Worm (Caenorhabditis elegans) whole organism, mixed stage, embryonic: ENCODE results near the gene lig-4.

ENCODE experiments used
- M03D4.4 ChIP-seq: sonication (generic microtip); optimal IDR thresholded peaks from 2 replicates; lab custom pipeline; 2017; ENCODE audit warnings: mild to moderate bottlenecking, missing genetic modification characterization, missing compliant biosample characterization
- blmp-1 ChIP-seq: fragments of 150-350 bp; optimal IDR thresholded peaks from 2 replicates; lab custom pipeline; 2014; ENCODE audit warnings: missing biosample characterization, missing genetic modification characterization
- ceh-39 ChIP-seq: fragments of 150-350 bp; optimal IDR thresholded peaks from 2 replicates; lab custom pipeline; 2014; ENCODE audit warnings: missing biosample characterization, missing genetic modification characterization
- ceh-43 ChIP-seq: fragments of 200-800 bp; sonication (Bioruptor generic); optimal IDR thresholded peaks from 2 replicates; lab custom pipeline; 2018; ENCODE audit warnings: mild to moderate bottlenecking, missing genetic modification characterization, moderate library complexity, missing compliant biosample characterization
- ceh-83 ChIP-seq: fragments of 200-800 bp; sonication (Bioruptor generic); optimal IDR thresholded peaks from 2 replicates; lab custom pipeline; 2018; ENCODE audit warnings: mild to moderate bottlenecking, missing genetic modification characterization, missing compliant biosample characterization
- ces-1 ChIP-seq: fragments of 150-350 bp; optimal IDR thresholded peaks from 2 replicates; lab custom pipeline; 2014; ENCODE audit warnings: missing biosample characterization, missing genetic modification reagents, missing genetic modification characterization
- cnd-1 ChIP-seq: fragments of 200-800 bp; sonication (Bioruptor generic); optimal IDR thresholded peaks from 2 replicates; lab custom pipeline; 2018; ENCODE audit warnings: mild to moderate bottlenecking, missing genetic modification characterization, missing compliant biosample characterization
- drap-1 ChIP-seq: fragments of 200-800 bp; sonication (Bioruptor generic); optimal IDR thresholded peaks from 3 replicates; lab custom pipeline; 2018; ENCODE audit warnings: mild to moderate bottlenecking, missing genetic modification characterization, missing compliant biosample characterization
- elt-3 ChIP-seq: fragments of 150-350 bp; optimal IDR thresholded peaks from 2 replicates; lab custom pipeline; 2014; ENCODE audit warnings: missing biosample characterization, missing genetic modification characterization
- flh-1 ChIP-seq: fragments of 200-800 bp; sonication (Bioruptor generic); optimal IDR thresholded peaks from 2 replicates; lab custom pipeline; 2018; ENCODE audit warnings: mild to moderate bottlenecking, missing genetic modification characterization, moderate library complexity, missing compliant biosample characterization
- ham-2 ChIP-seq: fragments of 200-800 bp; sonication (Bioruptor generic); optimal IDR thresholded peaks from 2 replicates; lab custom pipeline; 2018; ENCODE audit warnings: mild to moderate bottlenecking, missing genetic modification characterization, missing compliant biosample characterization
- hlh-1 ChIP-seq: fragments of 150-350 bp; optimal IDR thresholded peaks from 2 replicates; lab custom pipeline; 2014; ENCODE audit warnings: missing biosample characterization, missing genetic modification reagents, missing genetic modification characterization
- lin-13 ChIP-seq: fragments of 150-350 bp; optimal IDR thresholded peaks from 2 replicates; lab custom pipeline; 2014; ENCODE audit warnings: missing biosample characterization, missing genetic modification characterization
- lin-32 ChIP-seq: fragments of 200-800 bp; sonication (Bioruptor generic); optimal IDR thresholded peaks from 2 replicates; lab custom pipeline; 2018; ENCODE audit warnings: mild to moderate bottlenecking, missing genetic modification characterization, missing compliant biosample characterization
- lsy-2 ChIP-seq: fragments of 150-350 bp; optimal IDR thresholded peaks from 2 replicates; lab custom pipeline; 2014; ENCODE audit warnings: missing biosample characterization, missing genetic modification characterization
- mab-5 ChIP-seq: fragments of 150-350 bp; optimal IDR thresholded peaks from 2 replicates; lab custom pipeline; 2014; ENCODE audit warnings: missing biosample characterization, missing genetic modification characterization
- mep-1 ChIP-seq: fragments of 150-350 bp; optimal IDR thresholded peaks from 2 replicates; lab custom pipeline; 2017; ENCODE audit warnings: missing biosample characterization, missing genetic modification reagents, missing genetic modification characterization, inconsistent platforms
- mls-2 ChIP-seq: sonication (generic microtip); optimal IDR thresholded peaks from 2 replicates; lab custom pipeline; 2016; ENCODE audit warnings: mild to moderate bottlenecking, missing genetic modification characterization, moderate library complexity, missing compliant biosample characterization
- nhr-12 ChIP-seq: fragments of 150-350 bp; optimal IDR thresholded peaks from 2 replicates; lab custom pipeline; 2014; ENCODE audit warnings: missing biosample characterization, missing genetic modification characterization
- nhr-2 ChIP-seq: fragments of 150-350 bp; optimal IDR thresholded peaks from 2 replicates; lab custom pipeline; 2014; ENCODE audit warnings: missing biosample characterization, missing genetic modification characterization
- nhr-237 ChIP-seq: fragments of 150-350 bp; optimal IDR thresholded peaks from 2 replicates; lab custom pipeline; 2014; ENCODE audit warnings: missing biosample characterization, missing genetic modification characterization
- nhr-28 ChIP-seq: fragments of 150-350 bp; optimal IDR thresholded peaks from 2 replicates; lab custom pipeline; 2014; ENCODE audit warnings: missing biosample characterization, missing genetic modification characterization
- nhr-76 ChIP-seq: sonication (generic microtip); optimal IDR thresholded peaks from 2 replicates; lab custom pipeline; 2017; ENCODE audit warnings: missing biosample characterization, missing genetic modification characterization
- pha-4 ChIP-seq: fragments of 150-350 bp; optimal IDR thresholded peaks from 2 replicates; lab custom pipeline; 2018; ENCODE audit warnings: missing biosample characterization, missing genetic modification reagents, missing genetic modification characterization
- snpc-4 ChIP-seq: fragments of 150-350 bp; optimal IDR thresholded peaks from 2 replicates; lab custom pipeline; 2014; ENCODE audit warnings: missing biosample characterization, missing genetic modification characterization
- sptf-1 ChIP-seq: sonication (generic microtip); optimal IDR thresholded peaks from 2 replicates; lab custom pipeline; 2017; ENCODE audit warnings: mild to moderate bottlenecking, missing genetic modification characterization, moderate library complexity, missing compliant biosample characterization
- tbx-8 ChIP-seq: fragments of 200-800 bp; sonication (Bioruptor generic); optimal IDR thresholded peaks from 2 replicates; lab custom pipeline; 2018; ENCODE audit warnings: mild to moderate bottlenecking, missing genetic modification characterization, moderate library complexity, missing compliant biosample characterization
- unc-120 ChIP-seq: sonication (generic microtip); optimal IDR thresholded peaks from 2 replicates; lab custom pipeline; 2017; ENCODE audit warnings: missing genetic modification characterization, missing compliant biosample characterization; ENCODE audit not compliant: poor library complexity, severe bottlenecking
- unc-39 ChIP-seq: fragments of 150-350 bp; optimal IDR thresholded peaks from 2 replicates; lab custom pipeline; 2014; ENCODE audit warnings: missing biosample characterization, missing genetic modification characterization
- unc-62 ChIP-seq: fragments of 150-350 bp; optimal IDR thresholded peaks from 2 replicates; lab custom pipeline; 2014; ENCODE audit warnings: missing biosample characterization, missing genetic modification reagents, missing genetic modification characterization
- ztf-11 ChIP-seq: fragments of 150-350 bp; optimal IDR thresholded peaks from 2 replicates; lab custom pipeline; 2014; ENCODE audit warnings: missing biosample characterization, missing genetic modification characterization

Gene lig-4

DNA sequence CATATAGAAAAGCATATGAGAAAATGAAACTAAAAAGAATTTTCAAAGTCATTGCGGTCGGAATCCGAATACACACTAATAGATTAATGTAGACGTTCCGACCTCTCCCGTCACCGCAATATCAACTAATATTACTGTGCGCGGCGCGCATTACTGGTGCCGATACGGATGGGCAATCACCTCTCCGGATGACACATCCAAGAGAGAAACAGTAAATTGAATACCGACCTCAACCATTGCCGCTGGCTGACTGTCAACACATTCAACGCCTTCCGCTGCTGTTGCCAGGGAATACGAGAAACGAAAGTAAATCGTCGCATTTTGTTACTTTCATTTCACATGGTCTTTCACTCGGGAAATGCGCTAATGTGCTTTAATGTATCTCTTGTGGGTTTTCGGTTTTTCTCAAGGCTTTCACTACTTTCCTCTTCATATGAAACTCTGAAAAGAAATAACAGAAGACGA is 26.4 kb upstream of the lig-4 start:
- TF ChIP-seq nhr-2 = no peak
- TF ChIP-seq flh-1 = no peak
- peak; percentile 59 for TF ChIP-seq mls-2 (tag; lab: Kevin White, UChicago)
- TF ChIP-seq lin-13 (tag; lab: Kevin White, UChicago) = no peak
- no peak for TF ChIP-seq nhr-76 (tag; lab: Kevin White, UChicago)
- TF ChIP-seq unc-39 (tag; lab: Kevin White, UChicago) = no peak
- TF ChIP-seq cnd-1 (tag; lab: Kevin White, UChicago) = no peak
- TF ChIP-seq unc-120 = no peak
- peak; percentile 93 for TF ChIP-seq blmp-1 (tag; lab: Kevin White, UChicago)
- TF ChIP-seq ceh-43 (GFP tag; lab: Kevin White, UChicago) = no peak
- TF ChIP-seq ham-2 = peak; percentile 51
- TF ChIP-seq snpc-4 (tag; lab: Kevin White, UChicago) = no peak

- no peak for TF ChIP-seq nhr-76 (tag; lab: Kevin White, UChicago)
- no peak for TF ChIP-seq ceh-39 (tag; lab: Kevin White, UChicago)
- TF ChIP-seq nhr-28 (tag; lab: Kevin White, UChicago) = no peak
- no peak for TF ChIP-seq mab-5 (tag; lab: Kevin White, UChicago)
- no peak for TF ChIP-seq M03D4.4 (tag; lab: Kevin White, UChicago)
- no peak for TF ChIP-seq lin-32 (GFP tag; lab: Kevin White, UChicago)
- no peak for TF ChIP-seq nhr-12 (tag; lab: Kevin White, UChicago)
- no peak for TF ChIP-seq nhr-2
- TF ChIP-seq drap-1 (GFP tag; lab: Kevin White, UChicago) = no peak
- no peak for TF ChIP-seq ces-1 (GFP tag; lab: Kevin White, UChicago)
- TF ChIP-seq mls-2 (tag; lab: Kevin White, UChicago) = no peak
- TF ChIP-seq snpc-4 (tag; lab: Kevin White, UChicago) = no peak
- TF ChIP-seq ham-2 = no peak
- no peak for TF ChIP-seq mep-1 (tag; lab: Kevin White, UChicago)
- no peak for TF ChIP-seq flh-1
- no peak for TF ChIP-seq lin-13 (tag; lab: Kevin White, UChicago)
- no peak for TF ChIP-seq cnd-1 (tag; lab: Kevin White, UChicago)
- no peak for TF ChIP-seq sptf-1
- TF ChIP-seq elt-3 = no peak
- TF ChIP-seq, all 35 proteins: peak for 0
Observed at ce11 chrIII:7495616-7496146, 25.6 kb upstream of the lig-4 start.

ce11 chrIII:7497782-7498266 is 23.4 kb upstream of the lig-4 start, which contains the start of gene cgh-1:
Gene cgh-1, minus strand, starts transcription at chrIII:7497832.
- TF ChIP-seq flh-1 (no peak), lsy-2 (no peak), mls-2 (tag; lab: Kevin White, UChicago) (no peak), unc-120 (no peak), tbx-8 (GFP tag; lab: Kevin White, UChicago) (no peak)

ce11 chrIII:7498346-7498745 is 22.9 kb upstream of the lig-4 start:
- TF ChIP-seq unc-120 (peak; percentile 23), ceh-83 (GFP tag; lab: Kevin White, UChicago) (no peak), lin-32 (GFP tag; lab: Kevin White, UChicago) (no peak), ceh-39 (tag; lab: Kevin White, UChicago) (peak; percentile 28), mep-1 (tag; lab: Kevin White, UChicago) (peak; percentile 97), ztf-11 (tag; lab: Kevin White, UChicago) (peak; percentile 41), nhr-237 (peak; percentile 78), cnd-1 (tag; lab: Kevin White, UChicago) (peak; percentile 19), hlh-1 (tag; lab: Kevin White, UChicago) (peak; percentile 57), nhr-12 (tag; lab: Kevin White, UChicago) (no peak), elt-3 (peak; percentile 24), ces-1 (GFP tag; lab: Kevin White, UChicago) (peak; percentile 85), unc-62 (GFP tag; lab: Kevin White, UChicago) (peak; percentile 46), blmp-1 (tag; lab: Kevin White, UChicago) (no peak), lin-13 (tag; lab: Kevin White, UChicago) (peak; percentile 92), M03D4.4 (tag; lab: Kevin White, UChicago) (peak; percentile 3), flh-1 (no peak), sptf-1 (peak; percentile 60), pha-4 (tag; lab: Kevin White, UChicago) (peak; percentile 78), nhr-2 (no peak), nhr-28 (tag; lab: Kevin White, UChicago) (no peak), drap-1 (GFP tag; lab: Kevin White, UChicago) (peak; percentile 57), mab-5 (tag; lab: Kevin White, UChicago) (no peak), ceh-43 (GFP tag; lab: Kevin White, UChicago) (peak; percentile 49), ham-2 (peak; percentile 65), lsy-2 (peak; percentile 83)
